Worm (Caenorhabditis elegans) whole organism, L3 larva: ENCODE data around the gene F23D12.7.

Experiments used
- nhr-12 ChIP-seq: fragments of 150-350 bp; optimal IDR thresholded peaks from 2 replicates; lab custom pipeline; 2014; ENCODE audit warnings: missing biosample characterization, missing genetic modification characterization
- sea-2 ChIP-seq: fragments of 150-350 bp; sonication (generic microtip); optimal IDR thresholded peaks from 4 replicates; lab custom pipeline; 2014; ENCODE audit warnings: missing biosample characterization, missing genetic modification reagents, missing genetic modification characterization

DNA sequence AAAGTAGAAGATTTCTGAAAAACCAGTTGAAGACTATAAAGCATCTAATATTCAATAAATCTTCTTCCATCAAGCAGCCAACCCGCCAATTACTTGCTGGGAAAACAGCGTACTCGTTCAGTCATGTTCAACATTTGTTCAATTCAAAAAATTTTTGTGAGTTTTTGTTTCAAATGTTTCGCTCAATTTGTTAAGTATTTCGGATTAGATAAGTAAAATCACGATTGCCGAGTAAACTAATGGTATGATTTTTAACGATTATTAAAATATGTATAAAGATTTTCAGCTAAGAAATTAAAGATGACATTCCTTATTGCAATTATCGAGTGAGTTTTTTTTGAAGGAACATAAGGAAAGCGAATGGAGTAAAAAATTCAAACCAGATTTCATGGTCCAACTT, 17.1 kb upstream of the F23D12.7 start, which contains the start of gene M163.10:
- TF ChIP-seq sea-2 (GFP tag; lab: Kevin White, UChicago) = no peak
- TF ChIP-seq nhr-12 = no peak
